Worm (Caenorhabditis elegans) whole organism, young adult: ENCODE data around the gene attf-4.

ENCODE experiments used
- B0261.1 ChIP-seq: sonication (generic microtip); optimal IDR thresholded peaks from 2 replicates; lab custom pipeline; 2016; ENCODE audit warnings: mild to moderate bottlenecking, missing genetic modification characterization, moderate library complexity, missing compliant biosample characterization
- B0336.3 ChIP-seq: fragments of 200-800 bp; sonication (Bioruptor generic); IDR thresholded peaks from 2 replicates; pipeline ENCODE4 v1.3.6; 2022; ENCODE audit warnings: missing genetic modification characterization, missing compliant biosample characterization
- D2030.7 ChIP-seq: fragments of 200-800 bp; sonication (Bioruptor generic); IDR thresholded peaks from 2 replicates; pipeline ENCODE4 v1.3.6; 2022; ENCODE audit warnings: missing genetic modification reagents, missing genetic modification characterization, missing compliant biosample characterization
- F23B12.7 ChIP-seq: sonication (generic microtip); optimal IDR thresholded peaks from 2 replicates; lab custom pipeline; 2017; ENCODE audit warnings: missing genetic modification characterization, mild to moderate bottlenecking, missing compliant biosample characterization, antibody characterized with exemption, moderate library complexity; ENCODE audit not compliant: insufficient read depth
- T07F8.4 ChIP-seq: sonication (generic microtip); optimal IDR thresholded peaks from 2 replicates; lab custom pipeline; 2016; ENCODE audit warnings: mild to moderate bottlenecking, missing genetic modification characterization, moderate library complexity, missing compliant biosample characterization
- Y67H2A.10 ChIP-seq: fragments of 200-800 bp; sonication (Bioruptor generic); conservative IDR thresholded peaks from 2 replicates; pipeline ENCODE4 v1.3.6; 2022; ENCODE audit warnings: missing genetic modification reagents, missing genetic modification characterization, missing compliant biosample characterization
- Y95B8A.8 ChIP-seq: fragments of 200-800 bp; sonication (Bioruptor generic); IDR thresholded peaks from 2 replicates; pipeline ENCODE4 v1.3.6; 2022; ENCODE audit warnings: missing genetic modification reagents, missing genetic modification characterization, missing compliant biosample characterization
- ZK185.1 ChIP-seq: sonication (generic microtip); optimal IDR thresholded peaks from 2 replicates; lab custom pipeline; 2016; ENCODE audit warnings: mild to moderate bottlenecking, missing genetic modification characterization, missing compliant biosample characterization; ENCODE audit not compliant: poor library complexity, severe bottlenecking
- akir-1 ChIP-seq: fragments of 200-800 bp; sonication (Bioruptor generic); optimal IDR thresholded peaks from 2 replicates; lab custom pipeline; 2018; ENCODE audit warnings: mild to moderate bottlenecking, missing genetic modification characterization, moderate library complexity, missing compliant biosample characterization
- aptf-2 ChIP-seq: fragments of 200-800 bp; sonication (Bioruptor generic); conservative IDR thresholded peaks from 2 replicates; pipeline ENCODE4 v1.3.6; 2022; ENCODE audit warnings: missing genetic modification reagents, missing genetic modification characterization, missing compliant biosample characterization
- atf-7 ChIP-seq: sonication (generic microtip); optimal IDR thresholded peaks from 2 replicates; lab custom pipeline; 2017; ENCODE audit warnings: mild to moderate bottlenecking, missing genetic modification characterization, missing compliant biosample characterization
- ccch-3 ChIP-seq: fragments of 200-800 bp; sonication (Bioruptor generic); optimal IDR thresholded peaks from 2 replicates; lab custom pipeline; 2018; ENCODE audit warnings: mild to moderate bottlenecking, missing genetic modification characterization, missing compliant biosample characterization
- ceh-91 ChIP-seq: fragments of 200-800 bp; sonication (Bioruptor generic); IDR thresholded peaks from 2 replicates; pipeline ENCODE4 v1.3.6; 2022; ENCODE audit warnings: missing genetic modification reagents, missing genetic modification characterization, missing compliant biosample characterization
- dox-1 ChIP-seq: fragments of 200-800 bp; sonication (Bioruptor generic); IDR thresholded peaks from 2 replicates; pipeline ENCODE4 v1.3.6; 2022; ENCODE audit warnings: missing genetic modification reagents, missing genetic modification characterization, missing compliant biosample characterization
- egl-18 ChIP-seq: fragments of 200-800 bp; sonication (Bioruptor generic); IDR thresholded peaks from 2 replicates; pipeline ENCODE4 v1.3.6; 2022; ENCODE audit warnings: missing genetic modification reagents, missing genetic modification characterization, missing compliant biosample characterization
- egl-44 ChIP-seq: fragments of 200-800 bp; sonication (Bioruptor generic); IDR thresholded peaks from 2 replicates; pipeline ENCODE4 v1.3.6; 2022; ENCODE audit warnings: missing genetic modification reagents, missing genetic modification characterization, missing compliant biosample characterization
- ekl-4 ChIP-seq: fragments of 200-800 bp; sonication (Bioruptor generic); IDR thresholded peaks from 2 replicates; pipeline ENCODE4 v1.3.6; 2022; ENCODE audit warnings: missing genetic modification reagents, missing genetic modification characterization, missing compliant biosample characterization
- him-1 ChIP-seq: sonication (generic microtip); optimal IDR thresholded peaks from 2 replicates; lab custom pipeline; 2016; ENCODE audit warnings: missing genotype, missing genetic modification reagents, missing genetic modification characterization, missing compliant biosample characterization
- let-607 ChIP-seq, 2 experiments: fragments of 200-800 bp in 1 of 2; sonication (Bioruptor generic) in 1 of 2; sonication (generic microtip) in 1 of 2; optimal IDR thresholded peaks; 2 replicates each; lab custom pipeline; 2016 to 2018; ENCODE audit warnings: mild to moderate bottlenecking in 2 of 2, missing compliant biosample characterization in 2 of 2, missing genetic modification characterization in 2 of 2, moderate library complexity in 2 of 2, missing genotype in 1 of 2
- lin-26 ChIP-seq: fragments of 200-800 bp; sonication (Bioruptor generic); IDR thresholded peaks from 2 replicates; pipeline ENCODE4 v1.3.6; 2022; ENCODE audit warnings: missing genetic modification reagents, missing genetic modification characterization, missing compliant biosample characterization
- lin-40 ChIP-seq: sonication (generic microtip); optimal IDR thresholded peaks from 2 replicates; lab custom pipeline; 2016; ENCODE audit warnings: missing genetic modification characterization, mild to moderate bottlenecking, missing compliant biosample characterization, missing genotype, missing genetic modification reagents
- lir-1 ChIP-seq: fragments of 200-800 bp; sonication (Bioruptor generic); conservative IDR thresholded peaks from 2 replicates; pipeline ENCODE4 v1.3.6; 2022; ENCODE audit warnings: missing genetic modification reagents, missing genetic modification characterization, missing compliant biosample characterization
- mcd-1 ChIP-seq: fragments of 200-800 bp; sonication (Bioruptor generic); IDR thresholded peaks from 2 replicates; pipeline ENCODE4 v1.3.6; 2022; ENCODE audit warnings: missing genetic modification reagents, missing genetic modification characterization, missing compliant biosample characterization
- mel-28 ChIP-seq: sonication (generic microtip); optimal IDR thresholded peaks from 2 replicates; lab custom pipeline; 2016; ENCODE audit warnings: borderline replicate concordance, mild to moderate bottlenecking, missing genetic modification characterization, missing compliant biosample characterization
- nhr-80 ChIP-seq: sonication (generic microtip); optimal IDR thresholded peaks from 2 replicates; lab custom pipeline; 2016; ENCODE audit warnings: missing genetic modification characterization, missing compliant biosample characterization
- nhr-90 ChIP-seq: sonication (generic microtip); optimal IDR thresholded peaks from 2 replicates; lab custom pipeline; 2016; ENCODE audit warnings: missing genotype, mild to moderate bottlenecking, missing genetic modification characterization, missing compliant biosample characterization
- pha-4 ChIP-seq: fragments of 150-350 bp; sonication (generic microtip); optimal IDR thresholded peaks from 2 replicates; lab custom pipeline; 2014; ENCODE audit warnings: missing biosample characterization, missing genetic modification reagents, missing genetic modification characterization
- repo-1 ChIP-seq: sonication (generic microtip); optimal IDR thresholded peaks from 2 replicates; lab custom pipeline; 2017; ENCODE audit warnings: mild to moderate bottlenecking, missing genetic modification characterization, missing compliant biosample characterization
- rpc-1 ChIP-seq, 2 experiments: fragments of 150-350 bp in 1 of 2; sonication (generic microtip) in 1 of 2; optimal IDR thresholded peaks; 2 replicates each; lab custom pipeline; 2014 to 2018; ENCODE audit warnings: missing biosample characterization in 1 of 2, missing genetic modification characterization in 1 of 2, missing genetic modification reagents in 1 of 2, missing genotype in 1 of 2
- snpc-1.1 ChIP-seq: sonication (generic microtip); optimal IDR thresholded peaks from 2 replicates; lab custom pipeline; 2017; ENCODE audit warnings: missing genetic modification characterization, mild to moderate bottlenecking, missing compliant biosample characterization, antibody characterized with exemption, moderate library complexity, missing genotype, missing genetic modification reagents; ENCODE audit not compliant: insufficient read depth
- snpc-1.3 ChIP-seq: sonication (generic microtip); optimal IDR thresholded peaks from 2 replicates; lab custom pipeline; 2017; ENCODE audit warnings: missing genetic modification characterization, mild to moderate bottlenecking, missing compliant biosample characterization, antibody characterized with exemption, moderate library complexity, missing genotype, missing genetic modification reagents; ENCODE audit not compliant: insufficient read depth
- sptf-2 ChIP-seq: fragments of 200-800 bp; sonication (Bioruptor generic); optimal IDR thresholded peaks from 2 replicates; lab custom pipeline; 2018; ENCODE audit warnings: mild to moderate bottlenecking, missing genetic modification characterization, missing compliant biosample characterization
- tbp1 ChIP-seq: fragments of 200-800 bp; sonication (Bioruptor generic); optimal IDR thresholded peaks from 2 replicates; lab custom pipeline; 2018; ENCODE audit warnings: mild to moderate bottlenecking, missing genetic modification characterization, missing compliant biosample characterization
- tlf-1 ChIP-seq: fragments of 200-800 bp; sonication (Bioruptor generic); optimal IDR thresholded peaks from 2 replicates; lab custom pipeline; 2018; ENCODE audit warnings: mild to moderate bottlenecking, missing genetic modification characterization, missing compliant biosample characterization
- ztf-28 ChIP-seq: fragments of 200-800 bp; sonication (Bioruptor generic); IDR thresholded peaks from 2 replicates; pipeline ENCODE4 v1.3.6; 2022; ENCODE audit warnings: missing genetic modification reagents, missing genetic modification characterization, missing compliant biosample characterization
- ztf-3 ChIP-seq: fragments of 200-800 bp; sonication (Bioruptor generic); optimal IDR thresholded peaks from 2 replicates; lab custom pipeline; 2018; ENCODE audit warnings: mild to moderate bottlenecking, missing genetic modification characterization, missing compliant biosample characterization

attf-4 gene

ce11 chrIII:6080263-6080662 lies at the start of gene attf-4:
Gene attf-4 (plus strand): TSS chrIII:6080563.
- TF ChIP-seq nhr-80 (tag; lab: Kevin White, UChicago) = peak; percentile 24
- TF ChIP-seq let-607 (tag; optimal IDR thresholded peaks at IDR 0.05; lab: Kevin White, UChicago) = no peak
- no peak for TF ChIP-seq snpc-1.1 (tag; lab: Kevin White, UChicago)
- TF ChIP-seq, all 124 proteins: peak for 1

ce11 chrIII:6039370-6039769 lies 41.0 kb upstream of the attf-4 start, which contains the start of gene ift-139:
Gene ift-139 (minus strand): TSS chrIII:6039470.
- TF ChIP-seq ztf-28 (GFP tag; lab: Robert Waterston, UW) (no peak), lir-1 (GFP tag; lab: Robert Waterston, UW) (no peak), F23B12.7 (tag; lab: Kevin White, UChicago) (no peak), aptf-2 (GFP tag; lab: Robert Waterston, UW) (no peak), ztf-3 (no peak), Y67H2A.10 (GFP tag; lab: Robert Waterston, UW) (no peak), Y95B8A.8 (no peak), snpc-1.3 (no peak)

ce11 chrIII:6046881-6047280 lies 33.5 kb upstream of the attf-4 start, which contains the start of gene tbx-11:
Gene tbx-11 (minus strand): TSS chrIII:6046981.
- TF ChIP-seq pha-4 = no peak
- no peak for TF ChIP-seq B0336.3
- no peak for TF ChIP-seq mel-28 (tag; lab: Kevin White, UChicago)
- no peak for TF ChIP-seq lin-40 (tag; lab: Kevin White, UChicago)
- no peak for TF ChIP-seq mcd-1 (GFP tag; lab: Robert Waterston, UW)
- TF ChIP-seq repo-1 (tag; lab: Kevin White, UChicago) = no peak
- TF ChIP-seq lir-1 (GFP tag; lab: Robert Waterston, UW) = no peak
- TF ChIP-seq dox-1 = no peak
- TF ChIP-seq, all 124 proteins: peak for 0

ce11 chrIII:6055706-6056105 lies 24.7 kb upstream of the attf-4 start, which contains the start of gene F40H6.5:
Gene F40H6.5 (minus strand): TSS chrIII:6055806.
- TF ChIP-seq B0336.3 (no peak), T07F8.4 (tag; lab: Kevin White, UChicago) (no peak), aptf-2 (GFP tag; lab: Robert Waterston, UW) (no peak), sptf-2 (no peak), him-1 (tag; lab: Kevin White, UChicago) (no peak), akir-1 (GFP tag; lab: Kevin White, UChicago) (no peak), egl-44 (GFP tag; lab: Robert Waterston, UW) (no peak), ceh-91 (no peak), ekl-4 (GFP tag; lab: Robert Waterston, UW) (no peak), atf-7 (no peak), dox-1 (no peak), nhr-90 (no peak)

- peak; percentile 60 for TF ChIP-seq B0261.1 (tag; lab: Kevin White, UChicago)
- no peak for TF ChIP-seq egl-44 (GFP tag; lab: Robert Waterston, UW)
- peak; percentile 6 for TF ChIP-seq ZK185.1
- 0 out of 2 replicates have a peak, but pooled peaks have one; percentile 17 for TF ChIP-seq D2030.7
- TF ChIP-seq ccch-3 (GFP tag; lab: Kevin White, UChicago) = no peak
- no peak for TF ChIP-seq tlf-1
- no peak for TF ChIP-seq egl-18 (GFP tag; lab: Robert Waterston, UW)
- TF ChIP-seq lin-26 (GFP tag; lab: Robert Waterston, UW) = peak; percentile 79
- peak; percentile 31 for TF ChIP-seq snpc-1.3
- peak; percentile 87 for TF ChIP-seq tbp1
- TF ChIP-seq rpc-1 (optimal IDR thresholded peaks at IDR 0.05; lab: Kevin White, UChicago) = peak; percentile 60
- peak; percentile 74 for TF ChIP-seq rpc-1 (tag; optimal IDR thresholded peaks at IDR 0.05; lab: Kevin White, UChicago)
- peak; percentile 51 for TF ChIP-seq him-1 (tag; lab: Kevin White, UChicago)
Measured at ce11 chrIII:6056179-6056578, 24.2 kb upstream of the attf-4 start.
